Worm (Caenorhabditis elegans) whole organism, L4 larva: Measurements from ENCODE around the gene F20B6.4.

Experiments used
- D1046.2 ChIP-seq: fragments of 200-800 bp; sonication (Bioruptor generic); IDR thresholded peaks from 2 replicates; pipeline ENCODE4 v1.3.6; 2022; ENCODE audit warnings: missing genetic modification characterization, missing compliant biosample characterization
- F44E2.7 ChIP-seq: fragments of 200-800 bp; sonication (Bioruptor generic); IDR thresholded peaks from 2 replicates; pipeline ENCODE4 v2.1.2; 2022; ENCODE audit warnings: missing genetic modification characterization, missing compliant biosample characterization
- Y105C5A.15 ChIP-seq: fragments of 200-800 bp; sonication (Bioruptor generic); IDR thresholded peaks from 2 replicates; pipeline ENCODE4 v1.3.6; 2022; ENCODE audit warnings: missing genetic modification characterization, missing compliant biosample characterization
- aha-1 ChIP-seq: fragments of 150-350 bp; peaks from one replicate; lab custom pipeline; 2014; ENCODE audit warnings: missing biosample characterization, missing genetic modification characterization
- aly-2 ChIP-seq: sonication (generic microtip); optimal IDR thresholded peaks from 2 replicates; lab custom pipeline; 2018; ENCODE audit warnings: missing biosample characterization, missing genetic modification characterization
- ctbp-1 ChIP-seq: fragments of 200-800 bp; sonication (Bioruptor generic); IDR thresholded peaks from 2 replicates; pipeline ENCODE4 v1.3.6; 2022; ENCODE audit warnings: missing genetic modification reagents, missing genetic modification characterization, missing compliant biosample characterization
- daf-16 ChIP-seq, 3 experiments: sonication (generic microtip); optimal IDR thresholded peaks; 2 replicates each; lab custom pipeline; 2016 to 2017; ENCODE audit warnings: missing genetic modification characterization in 3 of 3, missing genetic modification reagents in 3 of 3, mild to moderate bottlenecking in 2 of 3, missing compliant biosample characterization in 2 of 3, missing biosample characterization in 1 of 3, moderate library complexity in 1 of 3
- dmd-6 ChIP-seq: fragments of 200-800 bp; sonication (Bioruptor generic); IDR thresholded peaks from 2 replicates; pipeline ENCODE4 v1.3.6; 2022; ENCODE audit warnings: missing genetic modification reagents, missing genetic modification characterization, missing compliant biosample characterization
- dve-1 ChIP-seq: sonication (generic microtip); optimal IDR thresholded peaks from 2 replicates; lab custom pipeline; 2017; ENCODE audit warnings: antibody characterized with exemption, mild to moderate bottlenecking, missing genetic modification characterization, missing compliant biosample characterization; ENCODE audit not compliant: insufficient read depth
- egl-43 ChIP-seq: fragments of 200-800 bp; sonication (Bioruptor generic); IDR thresholded peaks from 2 replicates; pipeline ENCODE4 v1.3.6; 2022; ENCODE audit warnings: missing genetic modification reagents, missing genetic modification characterization, missing compliant biosample characterization
- hlh-11 ChIP-seq: fragments of 200-800 bp; sonication (Bioruptor generic); optimal IDR thresholded peaks from 2 replicates; lab custom pipeline; 2018; ENCODE audit warnings: mild to moderate bottlenecking, missing genetic modification characterization, missing compliant biosample characterization
- hlh-30 ChIP-seq: sonication (generic microtip); optimal IDR thresholded peaks from 2 replicates; lab custom pipeline; 2017; ENCODE audit warnings: antibody characterized with exemption, mild to moderate bottlenecking, missing genetic modification characterization, missing compliant biosample characterization; ENCODE audit not compliant: insufficient read depth
- lim-7 ChIP-seq: fragments of 200-800 bp; sonication (Bioruptor generic); IDR thresholded peaks from 2 replicates; pipeline ENCODE4 v1.3.6; 2022; ENCODE audit warnings: missing genetic modification characterization, missing compliant biosample characterization
- lin-13 ChIP-seq: fragments of 150-350 bp; optimal IDR thresholded peaks from 2 replicates; lab custom pipeline; 2014; ENCODE audit warnings: missing biosample characterization, missing genetic modification reagents, missing genetic modification characterization
- lsy-2 ChIP-seq, 2 experiments: fragments of 150-350 bp in 1 of 2; sonication (generic microtip) in 1 of 2; optimal IDR thresholded peaks; 2 replicates each; lab custom pipeline; 2014 to 2017; ENCODE audit warnings: missing biosample characterization in 2 of 2, missing genetic modification characterization in 2 of 2
- mdl-1 ChIP-seq, 2 experiments: fragments of 150-350 bp in 1 of 2; sonication (generic microtip) in 1 of 2; optimal IDR thresholded peaks; 2 replicates each; lab custom pipeline; 2014 to 2017; ENCODE audit warnings: missing biosample characterization in 2 of 2, missing genetic modification characterization in 2 of 2
- mdt-29 ChIP-seq: fragments of 200-800 bp; sonication (Bioruptor generic); IDR thresholded peaks from 2 replicates; pipeline ENCODE4 v1.3.6; 2022; ENCODE audit warnings: missing genetic modification reagents, missing genetic modification characterization, missing compliant biosample characterization
- mep-1 ChIP-seq: fragments of 150-350 bp; sonication (generic microtip); optimal IDR thresholded peaks from 3 replicates; lab custom pipeline; 2014; ENCODE audit warnings: missing biosample characterization, missing genetic modification characterization
- mxl-3 ChIP-seq: fragments of 200-800 bp; sonication (Bioruptor generic); optimal IDR thresholded peaks from 2 replicates; lab custom pipeline; 2018; ENCODE audit warnings: mild to moderate bottlenecking, missing genetic modification characterization, missing compliant biosample characterization
- nhr-28 ChIP-seq: fragments of 150-350 bp; optimal IDR thresholded peaks from 2 replicates; lab custom pipeline; 2014; ENCODE audit warnings: missing biosample characterization, missing genetic modification characterization
- nhr-41 ChIP-seq: fragments of 200-800 bp; sonication (Bioruptor generic); IDR thresholded peaks from 2 replicates; pipeline ENCODE4 v1.3.6; 2022; ENCODE audit warnings: missing genetic modification reagents, missing genetic modification characterization, missing compliant biosample characterization
- nhr-42 ChIP-seq: fragments of 200-800 bp; sonication (Bioruptor generic); IDR thresholded peaks from 2 replicates; pipeline ENCODE4 v1.3.6; 2022; ENCODE audit warnings: missing genetic modification characterization, missing compliant biosample characterization
- nhr-48 ChIP-seq: sonication (generic microtip); optimal IDR thresholded peaks from 2 replicates; lab custom pipeline; 2016; ENCODE audit warnings: mild to moderate bottlenecking, missing genetic modification characterization, missing compliant biosample characterization
- nhr-6 ChIP-seq: fragments of 150-350 bp; optimal IDR thresholded peaks from 2 replicates; lab custom pipeline; 2014; ENCODE audit warnings: missing biosample characterization, missing genetic modification characterization
- nhr-77 ChIP-seq: fragments of 150-350 bp; optimal IDR thresholded peaks from 2 replicates; lab custom pipeline; 2014; ENCODE audit warnings: missing biosample characterization, missing genetic modification characterization
- pha-4 ChIP-seq, 2 experiments: fragments of 150-350 bp in 1 of 2; fragments of 200-800 bp in 1 of 2; sonication (Bioruptor generic) in 1 of 2; IDR thresholded peaks in 1 of 2; optimal IDR thresholded peaks in 1 of 2; 2 replicates each; pipeline versions ENCODE4 v1.3.6 to Lab custom; 2014 to 2022; ENCODE audit warnings: missing genetic modification characterization in 2 of 2, missing genetic modification reagents in 2 of 2, missing biosample characterization in 1 of 2, missing compliant biosample characterization in 1 of 2
- php-3 ChIP-seq: fragments of 200-800 bp; sonication (Bioruptor generic); IDR thresholded peaks from 2 replicates; pipeline ENCODE4 v1.3.6; 2022; ENCODE audit warnings: missing genetic modification reagents, missing genetic modification characterization, missing compliant biosample characterization
- pqm-1 ChIP-seq: sonication (generic microtip); optimal IDR thresholded peaks from 2 replicates; lab custom pipeline; 2017; ENCODE audit warnings: missing biosample characterization, missing genetic modification characterization
- rbr-2 ChIP-seq: sonication (generic microtip); optimal IDR thresholded peaks from 2 replicates; lab custom pipeline; 2016; ENCODE audit warnings: missing genotype, missing genetic modification characterization, missing compliant biosample characterization
- set-16 ChIP-seq: fragments of 200-800 bp; sonication (Bioruptor generic); IDR thresholded peaks from 2 replicates; pipeline ENCODE4 v1.3.6; 2022; ENCODE audit warnings: missing genetic modification reagents, missing genetic modification characterization, missing compliant biosample characterization
- skn-1 ChIP-seq: fragments of 150-350 bp; optimal IDR thresholded peaks from 2 replicates; lab custom pipeline; 2014; ENCODE audit warnings: missing biosample characterization, missing genetic modification characterization
- snpc-1.2 ChIP-seq: fragments of 200-800 bp; sonication (Bioruptor generic); IDR thresholded peaks from 2 replicates; pipeline ENCODE4 v1.3.6; 2022; ENCODE audit warnings: missing genetic modification reagents, missing genetic modification characterization, missing compliant biosample characterization
- tra-1 ChIP-seq: fragments of 200-800 bp; sonication (Bioruptor generic); IDR thresholded peaks from 2 replicates; pipeline ENCODE4 v1.3.6; 2022; ENCODE audit warnings: missing genetic modification reagents, missing genetic modification characterization, missing compliant biosample characterization
- unc-62 ChIP-seq, 3 experiments: fragments of 150-350 bp in 1 of 3; sonication (generic microtip); optimal IDR thresholded peaks in 2 of 3; peaks in 1 of 3; 1 replicate in 1 of 3; 2 replicates in 2 of 3; lab custom pipeline; 2014 to 2017; ENCODE audit warnings: missing biosample characterization in 3 of 3, missing genetic modification characterization in 3 of 3, missing genetic modification reagents in 3 of 3, missing genotype in 1 of 3
- zfp-3 ChIP-seq: fragments of 200-800 bp; sonication (Bioruptor generic); conservative IDR thresholded peaks from 2 replicates; pipeline ENCODE4 v1.3.6; 2022; ENCODE audit warnings: missing genetic modification reagents, missing genetic modification characterization, missing compliant biosample characterization
- zip-11 ChIP-seq: fragments of 200-800 bp; sonication (Bioruptor generic); IDR thresholded peaks from 2 replicates; pipeline ENCODE4 v1.3.6; 2022; ENCODE audit warnings: missing genetic modification characterization, missing compliant biosample characterization
- ztf-7 ChIP-seq: fragments of 150-350 bp; optimal IDR thresholded peaks from 2 replicates; lab custom pipeline; 2014; ENCODE audit warnings: missing biosample characterization, missing genetic modification characterization

The F20B6.4 gene

DNA sequence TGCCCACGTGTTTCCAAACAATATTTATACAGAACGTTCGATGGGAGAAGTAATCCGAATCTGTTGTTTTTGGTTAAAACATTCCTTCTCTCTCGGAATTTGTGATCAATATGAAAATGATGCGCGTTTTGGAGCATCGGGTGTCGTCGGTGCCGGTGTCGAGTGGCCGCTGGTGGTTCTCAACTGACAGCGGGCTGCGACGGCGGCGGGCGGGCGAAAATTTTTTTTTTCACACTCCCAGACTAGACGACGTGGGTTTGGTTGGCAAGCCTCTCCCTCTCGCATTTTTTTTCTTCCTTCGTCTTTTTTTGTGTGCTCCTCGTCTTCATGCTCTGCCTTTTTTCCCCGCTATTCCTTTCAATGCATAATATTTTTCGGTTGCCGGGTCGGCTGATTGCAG is 21.8 kb upstream of the F20B6.4 start, which contains the start of gene W01H2.2:
Gene W01H2.2 (minus strand): TSS at position 285 of the 400 bp plus-strand sequence.
- no peak for TF ChIP-seq ctbp-1 (GFP tag; lab: Robert Waterston, UW)
- TF ChIP-seq rbr-2, result peak; percentile 33
- no peak for TF ChIP-seq tra-1 (GFP tag; lab: Robert Waterston, UW)
- peak; percentile 62 for TF ChIP-seq egl-43 (GFP tag; lab: Robert Waterston, UW)
- TF ChIP-seq nhr-28 (tag; lab: Kevin White, UChicago), result no peak
- TF ChIP-seq set-16 (GFP tag; lab: Robert Waterston, UW), result peak; percentile 70

DNA sequence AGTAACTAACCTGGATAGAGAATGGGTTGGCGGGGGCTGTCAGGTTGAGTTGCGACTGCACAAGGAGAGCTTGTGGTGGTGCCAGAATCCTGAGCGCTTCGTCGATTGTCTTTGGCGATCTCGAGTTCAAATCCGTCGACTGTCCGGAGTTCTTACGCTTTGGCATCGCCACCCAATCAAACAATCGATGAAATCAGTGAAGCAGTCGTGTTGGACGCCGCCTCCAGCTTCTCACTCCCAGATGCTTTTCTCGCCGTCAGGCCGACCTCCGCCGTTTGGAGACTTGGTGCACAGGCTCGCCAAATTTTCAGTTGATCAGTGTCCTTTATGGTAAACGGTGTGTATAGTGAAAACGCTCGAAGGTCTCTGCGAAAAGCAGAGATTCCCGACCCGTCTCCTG is 20.6 kb upstream of the F20B6.4 start, which contains the start of the genes F20B6.10 and hpk-1:
Gene F20B6.10 (minus strand): TSS at position 303 of the 400 bp plus-strand sequence.
Gene hpk-1 (minus strand): TSS at position 397 of the 400 bp plus-strand sequence.
- TF ChIP-seq zip-11 (GFP tag; lab: Robert Waterston, UW) (no peak), nhr-41 (GFP tag; lab: Robert Waterston, UW) (no peak), snpc-1.2 (0 out of 2 replicates have a peak, but pooled peaks have one; percentile 30), ztf-7 (tag; lab: Kevin White, UChicago) (no peak), D1046.2 (GFP tag; lab: Robert Waterston, UW) (0 out of 2 replicates have a peak, but pooled peaks have one; percentile 5), php-3 (GFP tag; lab: Robert Waterston, UW) (0 out of 2 replicates have a peak, but pooled peaks have one; percentile 10), nhr-42 (GFP tag; lab: Robert Waterston, UW) (0 out of 2 replicates have a peak, but pooled peaks have one; percentile 31), set-16 (GFP tag; lab: Robert Waterston, UW) (peak; percentile 55)

DNA sequence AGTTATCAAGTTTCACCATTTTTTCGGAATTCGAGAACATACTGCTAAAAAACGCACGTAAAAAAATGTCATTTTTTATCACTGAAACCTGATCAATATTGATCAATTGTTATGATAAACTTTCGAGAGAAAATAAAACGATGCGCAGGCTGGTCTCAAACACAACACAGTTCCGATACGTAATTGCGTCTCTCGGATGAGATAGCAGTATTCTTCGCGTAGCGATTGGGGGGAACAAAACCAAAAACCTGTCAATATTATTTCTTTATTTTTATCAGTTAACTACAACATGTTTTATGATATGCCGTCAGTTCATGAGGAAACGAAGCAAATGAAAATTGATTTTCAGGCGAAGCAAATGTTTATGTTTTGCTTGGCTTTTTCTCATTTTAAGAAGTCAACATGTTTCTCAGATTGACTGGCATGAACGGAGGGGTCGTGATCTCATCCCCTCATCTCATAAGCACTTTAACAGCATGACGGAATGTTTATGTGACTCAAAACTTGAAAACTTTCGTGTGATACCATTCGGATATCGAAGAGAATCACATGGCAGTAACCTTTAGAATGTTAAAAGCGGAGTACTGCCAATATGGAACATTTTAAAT is 19.3 kb upstream of the F20B6.4 start:
- TF ChIP-seq nhr-28 (tag; lab: Kevin White, UChicago), result peak; percentile 82
- TF ChIP-seq dve-1 (tag; lab: Kevin White, UChicago), result peak; percentile 92
- TF ChIP-seq aha-1 (tag; lab: Kevin White, UChicago), result no peak
- TF ChIP-seq hlh-11 (tag; lab: Kevin White, UChicago), result peak; percentile 78
- TF ChIP-seq nhr-41 (GFP tag; lab: Robert Waterston, UW), result no peak
- TF ChIP-seq unc-62 (GFP tag; optimal IDR thresholded peaks at IDR 0.05 in 1 of 2; lab: Kevin White, UChicago), result peak in 1 of 2 experiments; percentile 37
- no peak for TF ChIP-seq unc-62 (tag; optimal IDR thresholded peaks at IDR 0.05; lab: Kevin White, UChicago)
- 0 out of 2 replicates have a peak, but pooled peaks have one; percentile 29 for TF ChIP-seq zfp-3 (GFP tag; lab: Robert Waterston, UW)
- TF ChIP-seq dmd-6, result peak; percentile 75
- no peak for TF ChIP-seq lim-7 (GFP tag; lab: Robert Waterston, UW)
- no peak for TF ChIP-seq nhr-6
- peak; percentile 48 for TF ChIP-seq nhr-48 (tag; lab: Kevin White, UChicago)
- TF ChIP-seq lsy-2 (tag; optimal IDR thresholded peaks at IDR 0.05; lab: Kevin White, UChicago), result peak in 1 of 2 experiments; percentile 27
- peak; percentile 2 to 78 for TF ChIP-seq daf-16 (GFP tag; optimal IDR thresholded peaks at IDR 0.05; lab: Kevin White, UChicago)
- TF ChIP-seq daf-16 (tag; optimal IDR thresholded peaks at IDR 0.05; lab: Kevin White, UChicago), result peak; percentile 96
- peak; percentile 55 for TF ChIP-seq pqm-1 (tag; lab: Kevin White, UChicago)
- TF ChIP-seq aly-2, result no peak
- peak; percentile 66 for TF ChIP-seq php-3 (GFP tag; lab: Robert Waterston, UW)
- TF ChIP-seq pha-4 (GFP tag; IDR thresholded peaks at IDR 0.05; lab: Robert Waterston, UW), result no peak
- TF ChIP-seq pha-4 (tag; optimal IDR thresholded peaks at IDR 0.05; lab: Kevin White, UChicago), result no peak
- TF ChIP-seq mep-1 (tag; lab: Kevin White, UChicago), result peak; percentile 44
- TF ChIP-seq lin-13, result peak; percentile 8
- no peak for TF ChIP-seq mdt-29 (GFP tag; lab: Robert Waterston, UW)
- peak; percentile 9 for TF ChIP-seq hlh-30 (tag; lab: Kevin White, UChicago)
- peak; percentile 33 for TF ChIP-seq mxl-3
- no peak for TF ChIP-seq mdl-1 (tag; optimal IDR thresholded peaks at IDR 0.05; lab: Kevin White, UChicago)
- no peak for TF ChIP-seq Y105C5A.15 (GFP tag; lab: Robert Waterston, UW)
- no peak for TF ChIP-seq F44E2.7 (GFP tag; lab: Robert Waterston, UW)
- TF ChIP-seq zip-11 (GFP tag; lab: Robert Waterston, UW), result no peak
- TF ChIP-seq skn-1, result no peak
- peak; percentile 16 for TF ChIP-seq nhr-77
